Worm (Caenorhabditis elegans): Measurements from ENCODE around the gene T05H4.3.

The T05H4.3 gene

ce11 chrV:6442037-6442436 is at the start of gene T05H4.3:
TSS of gene T05H4.3 (plus strand) at chrV:6442337.
- TF ChIP-seq sptf-1 (tag; optimal IDR thresholded peaks at IDR 0.05), result no peak
- no peak for TF ChIP-seq nhr-12 (tag; optimal IDR thresholded peaks at IDR 0.05)
- TF ChIP-seq unc-62 (GFP tag; optimal IDR thresholded peaks at IDR 0.05), result no peak
- no peak for TF ChIP-seq M03D4.4 (tag; optimal IDR thresholded peaks at IDR 0.05)
- no peak for TF ChIP-seq sem-2 (GFP tag; optimal IDR thresholded peaks at IDR 0.05)
- TF ChIP-seq flh-1 (GFP tag; optimal IDR thresholded peaks at IDR 0.05), result no peak
- TF ChIP-seq nhr-237 (tag; optimal IDR thresholded peaks at IDR 0.05), result no peak
- TF ChIP-seq zip-8 (tag; optimal IDR thresholded peaks at IDR 0.05), result no peak
- TF ChIP-seq drap-1 (GFP tag; optimal IDR thresholded peaks at IDR 0.05), result no peak
- TF ChIP-seq unc-120 (tag; optimal IDR thresholded peaks at IDR 0.05; ENCODE audit: poor library complexity, severe bottlenecking), result no peak
- no peak for TF ChIP-seq ces-1 (GFP tag; optimal IDR thresholded peaks at IDR 0.05)

DNA sequence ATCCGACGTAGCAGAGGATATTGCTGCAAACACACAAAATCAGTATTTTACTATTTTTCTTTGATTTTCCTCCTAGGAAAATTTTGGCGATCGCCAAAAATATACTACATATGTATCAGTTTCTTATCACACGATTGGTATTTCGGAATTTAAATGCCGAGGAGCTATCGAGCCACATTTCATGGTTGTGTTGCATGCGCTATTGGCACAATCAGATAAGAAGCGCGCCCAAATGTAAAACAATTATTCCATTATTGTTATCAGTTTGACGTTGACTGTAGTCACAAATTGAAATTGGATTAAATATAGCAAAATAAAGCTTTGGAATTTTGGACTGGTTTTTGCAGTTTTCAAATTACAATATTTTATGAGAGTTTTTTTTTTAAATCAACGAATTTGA is 43.2 kb upstream of the T05H4.3 start:
- no peak for TF ChIP-seq nhr-76 (tag; optimal IDR thresholded peaks at IDR 0.05)
- TF ChIP-seq ceh-43 (GFP tag; optimal IDR thresholded peaks at IDR 0.05), result no peak
- TF ChIP-seq elt-1 (tag; optimal IDR thresholded peaks at IDR 0.05; ENCODE audit: borderline replicate concordance, insufficient read depth), result no peak
- no peak for TF ChIP-seq mep-1 (tag; optimal IDR thresholded peaks at IDR 0.05)
- no peak for TF ChIP-seq mab-5 (tag; optimal IDR thresholded peaks at IDR 0.05)
- TF ChIP-seq nhr-12 (tag; optimal IDR thresholded peaks at IDR 0.05), result no peak

ce11 chrV:6399831-6400230 is 42.3 kb upstream of the T05H4.3 start, which contains the start of gene gfi-1:
TSS of gene gfi-1 (minus strand) at chrV:6399931.
- TF ChIP-seq unc-39 (tag; optimal IDR thresholded peaks at IDR 0.05) (no peak), bed-3 (GFP tag; optimal IDR thresholded peaks at IDR 0.05) (no peak), lsy-2 (tag; optimal IDR thresholded peaks at IDR 0.05) (no peak), mls-2 (tag; optimal IDR thresholded peaks at IDR 0.05) (no peak), nhr-237 (tag; optimal IDR thresholded peaks at IDR 0.05) (no peak), tbx-8 (GFP tag; optimal IDR thresholded peaks at IDR 0.05) (no peak), unc-120 (tag; optimal IDR thresholded peaks at IDR 0.05; ENCODE audit: poor library complexity, severe bottlenecking) (no peak)

- TF ChIP-seq hlh-1 (tag; optimal IDR thresholded peaks at IDR 0.05) (no peak), zip-8 (tag; optimal IDR thresholded peaks at IDR 0.05) (no peak), unc-39 (tag; optimal IDR thresholded peaks at IDR 0.05) (no peak), ces-1 (GFP tag; optimal IDR thresholded peaks at IDR 0.05) (no peak), mab-5 (tag; optimal IDR thresholded peaks at IDR 0.05) (no peak), tbx-8 (GFP tag; optimal IDR thresholded peaks at IDR 0.05) (no peak), ceh-83 (GFP tag; optimal IDR thresholded peaks at IDR 0.05) (no peak), ceh-39 (tag; optimal IDR thresholded peaks at IDR 0.05) (no peak), sptf-1 (tag; optimal IDR thresholded peaks at IDR 0.05) (no peak), nhr-28 (tag; optimal IDR thresholded peaks at IDR 0.05) (no peak), ztf-11 (tag; optimal IDR thresholded peaks at IDR 0.05) (no peak)
These were observed 41.6 kb upstream of the T05H4.3 start for ce11 chrV:6400528-6400927.

- TF ChIP-seq bed-3 (GFP tag; optimal IDR thresholded peaks at IDR 0.05), result no peak
- no peak for TF ChIP-seq pha-4 (tag; optimal IDR thresholded peaks at IDR 0.05)
- TF ChIP-seq mep-1 (tag; optimal IDR thresholded peaks at IDR 0.05), result no peak
- TF ChIP-seq ceh-39 (tag; optimal IDR thresholded peaks at IDR 0.05), result no peak
- TF ChIP-seq elt-1 (tag; optimal IDR thresholded peaks at IDR 0.05; ENCODE audit: borderline replicate concordance, insufficient read depth), result no peak
- TF ChIP-seq nhr-76 (tag; optimal IDR thresholded peaks at IDR 0.05), result no peak
- no peak for TF ChIP-seq ceh-83 (GFP tag; optimal IDR thresholded peaks at IDR 0.05)
- TF ChIP-seq nhr-28 (tag; optimal IDR thresholded peaks at IDR 0.05), result no peak
- no peak for TF ChIP-seq ceh-43 (GFP tag; optimal IDR thresholded peaks at IDR 0.05)
- TF ChIP-seq nhr-2 (tag; optimal IDR thresholded peaks at IDR 0.05), result no peak
- no peak for TF ChIP-seq lin-32 (GFP tag; optimal IDR thresholded peaks at IDR 0.05)
- TF ChIP-seq unc-120 (tag; optimal IDR thresholded peaks at IDR 0.05; ENCODE audit: poor library complexity, severe bottlenecking), result no peak
- no peak for TF ChIP-seq ztf-11 (tag; optimal IDR thresholded peaks at IDR 0.05)
- TF ChIP-seq tbx-8 (GFP tag; optimal IDR thresholded peaks at IDR 0.05), result no peak
- no peak for TF ChIP-seq ham-2 (GFP tag; optimal IDR thresholded peaks at IDR 0.05)
- no peak for TF ChIP-seq ces-1 (GFP tag; optimal IDR thresholded peaks at IDR 0.05)
- no peak for TF ChIP-seq lin-13 (tag; optimal IDR thresholded peaks at IDR 0.05)
These were observed 41.1 kb upstream of the T05H4.3 start for ce11 chrV:6400950-6401551.

All from whole organism, mixed stage, embryonic.